Fruit fly (Drosophila melanogaster) whole organism, prepupa: ENCODE measurements around the gene CG11596.

Experiments used
- Blimp-1 ChIP-seq: fragments of 200-800 bp; sonication (Bioruptor generic); optimal IDR thresholded peaks from 3 replicates; lab custom pipeline; 2017; ENCODE audit warnings: missing biosample characterization, missing genetic modification characterization, mild to moderate bottlenecking, moderate library complexity, missing genetic modification reagents
- CG10631 ChIP-seq: fragments of 200-800 bp; sonication (Bioruptor generic); optimal IDR thresholded peaks from 2 replicates; lab custom pipeline; 2016; ENCODE audit warnings: missing biosample characterization, missing genetic modification characterization
- CG10669 ChIP-seq: fragments of 200-800 bp; sonication (Bioruptor generic); optimal IDR thresholded peaks from 3 replicates; lab custom pipeline; 2018; ENCODE audit warnings: missing biosample characterization, mild to moderate bottlenecking, missing genetic modification characterization, moderate library complexity
- CG11902 ChIP-seq: fragments of 200-800 bp; sonication (Bioruptor generic); optimal IDR thresholded peaks from 3 replicates; lab custom pipeline; 2016; ENCODE audit warnings: missing biosample characterization, missing genetic modification characterization
- CG15336 ChIP-seq: fragments of 200-800 bp; sonication (Bioruptor generic); IDR thresholded peaks from 2 replicates; pipeline ENCODE4 v1.3.6; 2022; ENCODE audit warnings: missing biosample characterization, missing genetic modification characterization
- CG1621 ChIP-seq: fragments of 200-800 bp; sonication (Bioruptor generic); optimal IDR thresholded peaks from 3 replicates; lab custom pipeline; 2018; ENCODE audit warnings: missing biosample characterization, mild to moderate bottlenecking, missing genetic modification characterization
- CG16779 ChIP-seq: fragments of 200-800 bp; sonication (Bioruptor generic); optimal IDR thresholded peaks from 3 replicates; lab custom pipeline; 2017; ENCODE audit warnings: missing biosample characterization, mild to moderate bottlenecking, missing genetic modification characterization
- CG3032 ChIP-seq: fragments of 200-800 bp; optimal IDR thresholded peaks from 2 replicates; lab custom pipeline; 2019; ENCODE audit warnings: missing biosample characterization, mild to moderate bottlenecking, missing genetic modification characterization, moderate library complexity
- CG32006 ChIP-seq: fragments of 200-800 bp; sonication (Bioruptor generic); optimal IDR thresholded peaks from 3 replicates; lab custom pipeline; 2017; ENCODE audit warnings: missing biosample characterization, mild to moderate bottlenecking, missing genetic modification characterization
- CG3919 ChIP-seq: fragments of 200-800 bp; sonication (Bioruptor generic); optimal IDR thresholded peaks from 3 replicates; lab custom pipeline; 2016; ENCODE audit warnings: missing biosample characterization, missing genetic modification characterization
- CG4318 ChIP-seq: fragments of 200-800 bp; sonication (Bioruptor generic); optimal IDR thresholded peaks from 3 replicates; lab custom pipeline; 2017; ENCODE audit warnings: missing biosample characterization, mild to moderate bottlenecking, missing genetic modification characterization
- CG6163 ChIP-seq: fragments of 200-800 bp; sonication (Bioruptor generic); IDR thresholded peaks from 3 replicates; pipeline ENCODE4 v1.3.6; 2022; ENCODE audit warnings: missing biosample characterization, missing genetic modification characterization
- CG6276 ChIP-seq: fragments of 200-800 bp; sonication (Bioruptor generic); optimal IDR thresholded peaks from 2 replicates; lab custom pipeline; 2017; ENCODE audit warnings: missing biosample characterization, mild to moderate bottlenecking, missing genetic modification characterization
- CG6808 ChIP-seq: fragments of 200-800 bp; sonication (Bioruptor generic); optimal IDR thresholded peaks from 3 replicates; lab custom pipeline; 2017; ENCODE audit warnings: missing biosample characterization, missing genetic modification characterization, mild to moderate bottlenecking, moderate library complexity, missing genetic modification reagents
- CG6854 ChIP-seq: fragments of 200-800 bp; sonication (Bioruptor generic); optimal IDR thresholded peaks from 2 replicates; lab custom pipeline; 2017; ENCODE audit warnings: missing biosample characterization, mild to moderate bottlenecking, missing genetic modification characterization
- CG7368 ChIP-seq: fragments of 200-800 bp; sonication (Bioruptor generic); optimal IDR thresholded peaks from 3 replicates; lab custom pipeline; 2016; ENCODE audit warnings: missing biosample characterization, missing genetic modification characterization
- CG8119 ChIP-seq: fragments of 200-800 bp; sonication (Bioruptor generic); IDR thresholded peaks from 3 replicates; pipeline ENCODE4 v1.3.6; 2022; ENCODE audit warnings: missing biosample characterization, missing genetic modification characterization
- CG8319 ChIP-seq: fragments of 200-800 bp; sonication (Bioruptor generic); optimal IDR thresholded peaks from 3 replicates; lab custom pipeline; 2016; ENCODE audit warnings: missing biosample characterization, missing genetic modification characterization
- CG8632 ChIP-seq: fragments of 200-800 bp; sonication (Bioruptor generic); optimal IDR thresholded peaks from 3 replicates; lab custom pipeline; 2016; ENCODE audit warnings: missing biosample characterization, missing genetic modification characterization
- Eip75B ChIP-seq: fragments of 200-800 bp; sonication (Bioruptor generic); optimal IDR thresholded peaks from 3 replicates; lab custom pipeline; 2016; ENCODE audit warnings: missing biosample characterization, missing genetic modification characterization
- Eip93F ChIP-seq: fragments of 200-800 bp; sonication (Bioruptor generic); optimal IDR thresholded peaks from 2 replicates; lab custom pipeline; 2016; ENCODE audit warnings: missing biosample characterization, mild to moderate bottlenecking, missing genetic modification characterization
- Ets21C ChIP-seq: fragments of 200-800 bp; sonication (Bioruptor generic); optimal IDR thresholded peaks from 3 replicates; lab custom pipeline; 2016; ENCODE audit warnings: missing biosample characterization, missing genetic modification characterization
- Hr4 ChIP-seq: fragments of 200-800 bp; sonication (Bioruptor generic); optimal IDR thresholded peaks from 3 replicates; lab custom pipeline; 2016; ENCODE audit warnings: missing biosample characterization, missing genetic modification characterization
- Lpt ChIP-seq: fragments of 200-800 bp; sonication (Bioruptor generic); optimal IDR thresholded peaks from 3 replicates; lab custom pipeline; 2016; ENCODE audit warnings: missing biosample characterization, missing genetic modification characterization
- Met ChIP-seq: fragments of 200-800 bp; sonication (Bioruptor generic); optimal IDR thresholded peaks from 3 replicates; lab custom pipeline; 2016; ENCODE audit warnings: missing biosample characterization, missing genetic modification characterization
- OdsH ChIP-seq: fragments of 200-800 bp; sonication (Bioruptor generic); optimal IDR thresholded peaks from 3 replicates; lab custom pipeline; 2016; ENCODE audit warnings: missing biosample characterization, missing genetic modification characterization
- Sox102F ChIP-seq: fragments of 200-800 bp; sonication (Bioruptor generic); optimal IDR thresholded peaks from 2 replicates; lab custom pipeline; 2016; ENCODE audit warnings: missing biosample characterization, mild to moderate bottlenecking, missing genetic modification characterization
- Sox15 ChIP-seq: fragments of 200-800 bp; sonication (Bioruptor generic); optimal IDR thresholded peaks from 3 replicates; lab custom pipeline; 2016; ENCODE audit warnings: missing biosample characterization, missing genetic modification characterization
- achi ChIP-seq: fragments of 200-800 bp; sonication (Bioruptor generic); optimal IDR thresholded peaks from 3 replicates; lab custom pipeline; 2016; ENCODE audit warnings: missing biosample characterization, missing genetic modification characterization
- acj6 ChIP-seq: fragments of 200-800 bp; sonication (Bioruptor generic); optimal IDR thresholded peaks from 3 replicates; lab custom pipeline; 2016; ENCODE audit warnings: missing biosample characterization, missing genetic modification characterization
- cyc ChIP-seq: fragments of 200-800 bp; sonication (Bioruptor generic); optimal IDR thresholded peaks from 3 replicates; lab custom pipeline; 2016; ENCODE audit warnings: missing biosample characterization, missing genetic modification characterization
- dac ChIP-seq: fragments of 200-800 bp; sonication (Bioruptor generic); optimal IDR thresholded peaks from 2 replicates; lab custom pipeline; 2017; ENCODE audit warnings: missing biosample characterization, mild to moderate bottlenecking, missing genetic modification characterization
- dsx ChIP-seq: fragments of 200-800 bp; optimal IDR thresholded peaks from 3 replicates; lab custom pipeline; 2019; ENCODE audit warnings: missing biosample characterization, mild to moderate bottlenecking, missing genetic modification characterization, moderate library complexity; ENCODE audit not compliant: poor library complexity, severe bottlenecking
- esn ChIP-seq: fragments of 200-800 bp; sonication (Bioruptor generic); optimal IDR thresholded peaks from 2 replicates; lab custom pipeline; 2016; ENCODE audit warnings: missing biosample characterization, mild to moderate bottlenecking, missing genetic modification characterization, moderate library complexity
- fd59A ChIP-seq: fragments of 200-800 bp; sonication (Bioruptor generic); optimal IDR thresholded peaks from 2 replicates; lab custom pipeline; 2017; ENCODE audit warnings: missing biosample characterization, mild to moderate bottlenecking, missing genetic modification characterization, missing genetic modification reagents
- fd85E ChIP-seq: fragments of 200-800 bp; sonication (Bioruptor generic); optimal IDR thresholded peaks from 3 replicates; lab custom pipeline; 2016; ENCODE audit warnings: missing biosample characterization, missing genetic modification characterization
- fkh ChIP-seq: fragments of 200-800 bp; sonication (Bioruptor generic); optimal IDR thresholded peaks from 3 replicates; lab custom pipeline; 2017; ENCODE audit warnings: missing biosample characterization, mild to moderate bottlenecking, missing genetic modification characterization, moderate library complexity
- lz ChIP-seq: fragments of 200-800 bp; sonication (Bioruptor generic); optimal IDR thresholded peaks from 3 replicates; lab custom pipeline; 2016; ENCODE audit warnings: missing biosample characterization, missing genetic modification characterization
- net ChIP-seq: fragments of 200-800 bp; sonication (Bioruptor generic); optimal IDR thresholded peaks from 3 replicates; lab custom pipeline; 2016; ENCODE audit warnings: missing biosample characterization, missing genetic modification characterization
- pdm3 ChIP-seq: fragments of 200-800 bp; sonication (Bioruptor generic); optimal IDR thresholded peaks from 3 replicates; lab custom pipeline; 2016; ENCODE audit warnings: missing biosample characterization, missing genetic modification characterization
- salr ChIP-seq, 2 experiments: fragments of 200-800 bp; sonication (Bioruptor generic); optimal IDR thresholded peaks; 3 replicates each; lab custom pipeline; 2016 to 2018; ENCODE audit warnings: missing biosample characterization in 2 of 2, missing genetic modification characterization in 2 of 2, mild to moderate bottlenecking in 1 of 2
- ss ChIP-seq, 2 experiments: fragments of 200-800 bp; sonication (Bioruptor generic); optimal IDR thresholded peaks; 2 replicates in 1 of 2; 3 replicates in 1 of 2; lab custom pipeline; 2017 to 2018; ENCODE audit warnings: mild to moderate bottlenecking in 2 of 2, missing biosample characterization in 2 of 2, missing genetic modification characterization in 2 of 2, moderate library complexity in 1 of 2
- svp ChIP-seq: fragments of 200-800 bp; sonication (Bioruptor generic); peaks from one replicate; lab custom pipeline; 2016; ENCODE audit warnings: missing biosample characterization, missing genetic modification characterization
- topi ChIP-seq: fragments of 200-800 bp; sonication (Bioruptor generic); optimal IDR thresholded peaks from 3 replicates; lab custom pipeline; 2016; ENCODE audit warnings: missing biosample characterization, missing genetic modification characterization
- vri ChIP-seq: fragments of 200-800 bp; sonication (Bioruptor generic); optimal IDR thresholded peaks from 3 replicates; lab custom pipeline; 2016; ENCODE audit warnings: missing biosample characterization, mild to moderate bottlenecking, missing genetic modification characterization

The CG11596 gene

DNA sequence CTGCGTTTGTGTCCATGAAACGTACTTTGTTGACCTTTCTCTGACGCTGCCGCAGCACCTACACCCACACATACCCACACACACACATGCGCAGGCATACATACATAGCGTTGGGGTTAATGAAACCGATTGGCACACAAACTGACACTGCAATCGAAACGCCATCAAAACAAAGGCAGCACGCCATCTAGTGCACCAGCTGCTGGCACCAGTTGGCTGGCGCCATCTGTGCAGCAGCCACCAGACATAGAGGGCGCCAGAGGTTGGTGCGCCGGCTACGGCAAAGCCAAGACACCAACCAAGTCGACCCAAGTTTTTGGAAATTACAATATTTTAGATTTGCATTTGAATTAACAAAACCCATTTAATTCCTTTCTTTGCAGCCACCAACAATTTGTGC lies 25.4 kb downstream of the CG11596 start (continued):
- TF ChIP-seq svp (GFP tag; lab: Kevin White, UChicago) (peak; percentile 62), CG3919 (GFP tag; lab: Kevin White, UChicago) (peak; percentile 31), Hr4 (GFP tag; lab: Kevin White, UChicago) (no peak), CG8319 (no peak), CG11902 (peak; percentile 7), ss (GFP tag; optimal IDR thresholded peaks at IDR 0.05; lab: Kevin White, UChicago) (no peak), CG6808 (GFP tag; lab: Kevin White, UChicago) (no peak), CG6276 (GFP tag; lab: Kevin White, UChicago) (no peak), CG32006 (GFP tag; lab: Kevin White, UChicago) (no peak), CG6163 (peak; percentile 43; the same call in 1 of the 3 replicates), Blimp-1 (GFP tag; lab: Kevin White, UChicago) (no peak), CG16779 (no peak), net (no peak)

DNA sequence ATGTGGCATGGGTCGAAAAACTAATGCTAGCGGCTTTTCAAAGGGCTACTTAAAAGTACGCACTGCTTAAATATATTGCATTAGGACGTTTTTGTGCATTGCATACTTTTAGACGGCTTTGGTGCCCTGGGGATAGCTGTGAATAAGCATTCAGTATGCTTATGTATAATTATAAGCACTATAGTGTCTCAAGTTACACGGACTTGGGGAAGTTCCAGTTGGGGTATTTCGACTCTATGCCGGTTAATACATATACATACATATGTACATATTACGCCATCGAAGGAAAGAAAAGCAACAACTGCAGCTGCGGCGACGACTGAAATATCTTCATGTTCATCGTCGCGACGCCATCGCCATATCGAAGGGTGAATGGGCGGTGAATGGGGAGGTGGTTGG lies 35.7 kb downstream of the CG11596 start:
- TF ChIP-seq esn (GFP tag; lab: Kevin White, UChicago) (no peak), CG8119 (no peak), topi (GFP tag; lab: Kevin White, UChicago) (no peak), CG4318 (no peak), lz (GFP tag; lab: Kevin White, UChicago) (no peak), dsx (no peak), Sox15 (GFP tag; lab: Kevin White, UChicago) (no peak), CG6854 (GFP tag; lab: Kevin White, UChicago) (no peak), pdm3 (no peak), fkh (GFP tag; lab: Kevin White, UChicago) (no peak), acj6 (no peak), Hr4 (GFP tag; lab: Kevin White, UChicago) (no peak), OdsH (GFP tag; lab: Kevin White, UChicago) (no peak), CG6163 (no peak), CG32006 (GFP tag; lab: Kevin White, UChicago) (no peak), Lpt (no peak), CG6808 (GFP tag; lab: Kevin White, UChicago) (no peak), fd85E (GFP tag; lab: Kevin White, UChicago) (no peak), fd59A (GFP tag; lab: Kevin White, UChicago) (no peak), Eip75B (no peak)
- TF ChIP-seq, all 60 proteins: peak for 0

DNA sequence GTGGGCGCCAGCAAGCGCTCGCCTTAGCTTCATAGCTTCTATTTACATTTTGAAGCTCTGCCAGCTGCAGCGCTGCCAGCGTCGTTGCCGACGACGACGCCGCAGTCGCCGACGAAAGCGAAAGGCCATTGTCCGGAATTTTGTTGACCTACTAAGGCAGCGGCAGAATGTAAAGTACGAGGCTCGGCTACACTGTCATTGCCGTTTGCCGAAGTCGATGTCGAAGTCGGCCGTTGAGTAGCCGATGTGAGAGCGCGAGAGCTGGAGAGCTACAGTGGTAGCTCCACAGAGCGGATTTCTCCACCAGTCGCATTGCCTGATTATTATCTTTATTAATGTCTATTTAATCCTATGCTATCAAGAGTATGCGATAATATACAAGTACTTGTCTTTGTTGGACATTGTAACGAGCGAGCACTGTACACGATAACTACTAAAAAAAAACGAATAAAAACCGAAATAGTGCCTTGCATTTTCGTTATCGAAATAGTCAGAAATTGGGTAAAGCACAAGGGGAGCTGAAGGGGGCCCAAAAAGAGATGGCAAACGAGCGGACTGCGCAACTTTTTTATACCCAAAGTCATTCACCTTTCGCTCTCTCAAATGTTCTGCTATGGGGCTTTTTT lies 36.2 kb downstream of the CG11596 start:
- peak; percentile 81 for TF ChIP-seq cyc (GFP tag; lab: Kevin White, UChicago)
- peak; percentile 55 for TF ChIP-seq CG10669 (GFP tag; lab: Kevin White, UChicago)
- TF ChIP-seq CG6854 (GFP tag; lab: Kevin White, UChicago), result peak; percentile 1
- peak; percentile 82 for TF ChIP-seq dac (GFP tag; lab: Kevin White, UChicago)
- TF ChIP-seq Sox102F, result peak; percentile 79
- TF ChIP-seq CG4318, result peak; percentile 83
- TF ChIP-seq salr (GFP tag; optimal IDR thresholded peaks at IDR 0.05; lab: Kevin White, UChicago), result peak; percentile 30 to 75
- TF ChIP-seq Sox15 (GFP tag; lab: Kevin White, UChicago), result peak; percentile 80
- peak; percentile 82 for TF ChIP-seq esn (GFP tag; lab: Kevin White, UChicago)
- TF ChIP-seq CG7368 (GFP tag; lab: Kevin White, UChicago), result peak; percentile 84
- peak; percentile 95 for TF ChIP-seq CG6163
- TF ChIP-seq CG1621, result peak; percentile 27
- peak; percentile 91 for TF ChIP-seq CG6276 (GFP tag; lab: Kevin White, UChicago)
- peak; percentile 93 for TF ChIP-seq CG8119
- TF ChIP-seq fd59A (GFP tag; lab: Kevin White, UChicago), result peak; percentile 30
- TF ChIP-seq achi (GFP tag; lab: Kevin White, UChicago), result peak; percentile 85
- TF ChIP-seq pdm3, result peak; percentile 92
- peak; percentile 14 for TF ChIP-seq dsx
- TF ChIP-seq CG8632 (GFP tag; lab: Kevin White, UChicago), result peak; percentile 82
- TF ChIP-seq CG16779, result peak; percentile 72
- peak; percentile 70 for TF ChIP-seq CG10631 (GFP tag; lab: Kevin White, UChicago)
- TF ChIP-seq topi (GFP tag; lab: Kevin White, UChicago), result peak; percentile 76
- TF ChIP-seq Met, result peak; percentile 74
- peak; percentile 59 for TF ChIP-seq Ets21C
- peak; percentile 69 for TF ChIP-seq vri
- peak; percentile 27 for TF ChIP-seq CG6808 (GFP tag; lab: Kevin White, UChicago)
- peak; percentile 95 for TF ChIP-seq CG15336
- TF ChIP-seq Eip93F, result peak; percentile 10
- TF ChIP-seq CG8319, result peak; percentile 77
- TF ChIP-seq CG3032, result peak; percentile 44
